Worm (Caenorhabditis elegans) whole organism, L2 larva: Measurements from ENCODE around the gene lelo-3.

Experiments
- C34F6.9 ChIP-seq: fragments of 150-350 bp; optimal IDR thresholded peaks from 2 replicates; lab custom pipeline; 2014; ENCODE audit warnings: missing biosample characterization, missing genetic modification characterization
- F13H6.1 ChIP-seq: sonication (generic microtip); optimal IDR thresholded peaks from 2 replicates; lab custom pipeline; 2016; ENCODE audit warnings: missing genetic modification characterization, missing compliant biosample characterization
- Y55F3AM.14 ChIP-seq: fragments of 200-800 bp; sonication (Bioruptor generic); optimal IDR thresholded peaks from 2 replicates; lab custom pipeline; 2018; ENCODE audit warnings: mild to moderate bottlenecking, missing genetic modification characterization, missing compliant biosample characterization
- ZK546.5 ChIP-seq: sonication (generic microtip); optimal IDR thresholded peaks from 2 replicates; lab custom pipeline; 2017; ENCODE audit warnings: missing biosample characterization, missing genetic modification characterization
- alr-1 ChIP-seq: fragments of 150-350 bp; optimal IDR thresholded peaks from 2 replicates; lab custom pipeline; 2014; ENCODE audit warnings: missing biosample characterization, missing genetic modification characterization
- aly-2 ChIP-seq: fragments of 150-350 bp; optimal IDR thresholded peaks from 2 replicates; lab custom pipeline; 2014; ENCODE audit warnings: missing biosample characterization, missing genetic modification characterization
- ama-1 ChIP-seq: fragments of 150-350 bp; optimal IDR thresholded peaks from 2 replicates; lab custom pipeline; 2018; ENCODE audit warnings: inconsistent platforms
- blmp-1 ChIP-seq: sonication (generic microtip); optimal IDR thresholded peaks from 2 replicates; lab custom pipeline; 2017; ENCODE audit warnings: missing genetic modification characterization, mild to moderate bottlenecking, missing compliant biosample characterization, antibody characterized with exemption, moderate library complexity; ENCODE audit not compliant: insufficient read depth
- ceh-16 ChIP-seq: fragments of 150-350 bp; optimal IDR thresholded peaks from 2 replicates; lab custom pipeline; 2014; ENCODE audit warnings: missing biosample characterization, missing genetic modification characterization
- ceh-82 ChIP-seq: fragments of 150-350 bp; optimal IDR thresholded peaks from 2 replicates; lab custom pipeline; 2014; ENCODE audit warnings: missing biosample characterization, missing genetic modification characterization
- crh-2 ChIP-seq: sonication (generic microtip); optimal IDR thresholded peaks from 2 replicates; lab custom pipeline; 2017; ENCODE audit warnings: missing biosample characterization, missing genetic modification characterization
- dmd-4 ChIP-seq: sonication (generic microtip); optimal IDR thresholded peaks from 2 replicates; lab custom pipeline; 2017; ENCODE audit warnings: missing biosample characterization, missing genetic modification characterization
- egl-27 ChIP-seq: sonication (generic microtip); optimal IDR thresholded peaks from 3 replicates; lab custom pipeline; 2017; ENCODE audit warnings: missing biosample characterization, missing genetic modification reagents, missing genetic modification characterization
- elt-1 ChIP-seq: fragments of 150-350 bp; optimal IDR thresholded peaks from 2 replicates; lab custom pipeline; 2014; ENCODE audit warnings: missing biosample characterization, missing genetic modification characterization
- elt-3 ChIP-seq: sonication (generic microtip); optimal IDR thresholded peaks from 2 replicates; lab custom pipeline; 2017; ENCODE audit warnings: missing biosample characterization, missing genetic modification characterization
- fos-1 ChIP-seq: fragments of 150-350 bp; optimal IDR thresholded peaks from 2 replicates; lab custom pipeline; 2014; ENCODE audit warnings: missing biosample characterization, missing genetic modification characterization
- lin-39 ChIP-seq: fragments of 150-350 bp; optimal IDR thresholded peaks from 2 replicates; lab custom pipeline; 2014; ENCODE audit warnings: missing biosample characterization, missing genetic modification reagents, missing genetic modification characterization
- mbf-1 ChIP-seq: sonication (generic microtip); optimal IDR thresholded peaks from 2 replicates; lab custom pipeline; 2017; ENCODE audit warnings: missing biosample characterization, missing genetic modification characterization
- mdl-1 ChIP-seq, 2 experiments: fragments of 150-350 bp in 1 of 2; sonication (generic microtip) in 1 of 2; optimal IDR thresholded peaks; 2 replicates each; lab custom pipeline; 2017; ENCODE audit warnings: missing biosample characterization in 2 of 2, missing genetic modification characterization in 2 of 2
- nhr-10 ChIP-seq: sonication (generic microtip); optimal IDR thresholded peaks from 2 replicates; lab custom pipeline; 2017; ENCODE audit warnings: missing biosample characterization, missing genetic modification characterization
- nhr-11 ChIP-seq: fragments of 150-350 bp; optimal IDR thresholded peaks from 2 replicates; lab custom pipeline; 2014; ENCODE audit warnings: missing biosample characterization, missing genetic modification characterization
- nhr-12 ChIP-seq: fragments of 150-350 bp; optimal IDR thresholded peaks from 2 replicates; lab custom pipeline; 2014; ENCODE audit warnings: missing biosample characterization, missing genetic modification characterization
- nhr-21 ChIP-seq: fragments of 150-350 bp; optimal IDR thresholded peaks from 2 replicates; lab custom pipeline; 2014; ENCODE audit warnings: missing biosample characterization, missing genetic modification characterization
- nhr-23 ChIP-seq: fragments of 150-350 bp; optimal IDR thresholded peaks from 2 replicates; lab custom pipeline; 2014; ENCODE audit warnings: missing biosample characterization, missing genetic modification reagents, missing genetic modification characterization
- nhr-237 ChIP-seq: fragments of 150-350 bp; optimal IDR thresholded peaks from 2 replicates; lab custom pipeline; 2014; ENCODE audit warnings: missing biosample characterization, missing genetic modification characterization
- nhr-25 ChIP-seq: fragments of 150-350 bp; sonication (generic microtip); optimal IDR thresholded peaks from 3 replicates; lab custom pipeline; 2014; ENCODE audit warnings: missing biosample characterization, missing genetic modification characterization
- nhr-77 ChIP-seq: fragments of 150-350 bp; optimal IDR thresholded peaks from 2 replicates; lab custom pipeline; 2014; ENCODE audit warnings: missing biosample characterization, missing genetic modification characterization
- sem-4 ChIP-seq: fragments of 150-350 bp; optimal IDR thresholded peaks from 2 replicates; lab custom pipeline; 2014; ENCODE audit warnings: missing biosample characterization, missing genetic modification reagents, missing genetic modification characterization
- skn-1 ChIP-seq: sonication (generic microtip); optimal IDR thresholded peaks from 2 replicates; lab custom pipeline; 2017; ENCODE audit warnings: missing biosample characterization, missing genetic modification characterization
- sma-3 ChIP-seq: sonication (generic microtip); optimal IDR thresholded peaks from 2 replicates; lab custom pipeline; 2016; ENCODE audit warnings: missing genetic modification reagents, missing genetic modification characterization, missing compliant biosample characterization
- snpc-4 ChIP-seq: fragments of 150-350 bp; optimal IDR thresholded peaks from 2 replicates; lab custom pipeline; 2014; ENCODE audit warnings: missing biosample characterization, missing genetic modification characterization
- unc-55 ChIP-seq: fragments of 150-350 bp; sonication (generic microtip); optimal IDR thresholded peaks from 3 replicates; lab custom pipeline; 2014; ENCODE audit warnings: missing biosample characterization, missing genetic modification reagents, missing genetic modification characterization
- unc-62 ChIP-seq: fragments of 150-350 bp; optimal IDR thresholded peaks from 2 replicates; lab custom pipeline; 2014; ENCODE audit warnings: missing biosample characterization, missing genetic modification reagents, missing genetic modification characterization
- zag-1 ChIP-seq: fragments of 150-350 bp; optimal IDR thresholded peaks from 2 replicates; lab custom pipeline; 2014; ENCODE audit warnings: missing biosample characterization, missing genetic modification characterization
- ztf-1 ChIP-seq: fragments of 200-800 bp; sonication (Bioruptor generic); conservative IDR thresholded peaks from 2 replicates; pipeline ENCODE4 v1.3.6; 2022; ENCODE audit warnings: missing genetic modification characterization, missing compliant biosample characterization
- ztf-11 ChIP-seq: sonication (generic microtip); optimal IDR thresholded peaks from 2 replicates; lab custom pipeline; 2017; ENCODE audit warnings: missing biosample characterization, missing genetic modification characterization
- ztf-4 ChIP-seq: fragments of 150-350 bp; optimal IDR thresholded peaks from 2 replicates; lab custom pipeline; 2014; ENCODE audit warnings: missing biosample characterization, missing genetic modification characterization

lelo-3 gene

ce11 chrX:6004315-6004714, 18.1 kb downstream of the lelo-3 start:
- TF ChIP-seq blmp-1 (tag; lab: Kevin White, UChicago) (peak; percentile 47), nhr-12 (tag; lab: Kevin White, UChicago) (no peak), unc-62 (GFP tag; lab: Kevin White, UChicago) (no peak), nhr-77 (tag; lab: Kevin White, UChicago) (no peak), aly-2 (no peak), sma-3 (GFP tag; lab: Kevin White, UChicago) (no peak), dmd-4 (tag; lab: Kevin White, UChicago) (no peak), nhr-21 (peak; percentile 7)

DNA sequence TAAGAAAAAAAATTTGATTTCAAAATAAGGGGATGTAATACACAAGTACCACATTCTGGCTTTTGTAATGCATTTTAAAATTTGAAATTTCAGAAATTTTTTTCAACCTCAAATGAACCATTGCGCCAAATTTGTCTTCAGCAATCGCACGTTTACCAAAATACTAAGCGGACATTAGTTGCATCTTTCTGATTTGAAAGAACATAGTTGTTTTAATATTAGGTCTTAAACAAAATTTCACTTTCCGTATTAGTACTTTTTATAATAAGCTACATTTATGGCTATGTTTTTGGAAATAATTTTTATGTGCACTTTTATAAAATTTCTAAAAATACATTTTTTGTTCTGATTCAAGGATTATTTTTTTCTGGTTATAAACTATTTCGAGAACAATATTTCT, 18.5 kb downstream of the lelo-3 start, which contains the start of gene sups-1:
TSS of gene sups-1 (plus strand) at position 301 of the 400 bp plus-strand sequence.
- TF ChIP-seq nhr-10 (tag; lab: Kevin White, UChicago): no peak
- TF ChIP-seq skn-1 (tag; lab: Kevin White, UChicago): no peak
- TF ChIP-seq ztf-11 (tag; lab: Kevin White, UChicago): no peak
- TF ChIP-seq ama-1: no peak
- TF ChIP-seq nhr-237 (tag; lab: Kevin White, UChicago): no peak
- no peak for TF ChIP-seq unc-55 (GFP tag; lab: Kevin White, UChicago)
- TF ChIP-seq egl-27 (tag; lab: Kevin White, UChicago): no peak
- no peak for TF ChIP-seq mdl-1 (tag; optimal IDR thresholded peaks at IDR 0.05; lab: Kevin White, UChicago)
- TF ChIP-seq sem-4 (tag; lab: Kevin White, UChicago): no peak
- TF ChIP-seq Y55F3AM.14 (GFP tag; lab: Kevin White, UChicago): no peak
- no peak for TF ChIP-seq ceh-16 (tag; lab: Kevin White, UChicago)
- no peak for TF ChIP-seq nhr-11 (tag; lab: Kevin White, UChicago)
- no peak for TF ChIP-seq sma-3 (GFP tag; lab: Kevin White, UChicago)
- no peak for TF ChIP-seq dmd-4 (tag; lab: Kevin White, UChicago)
- TF ChIP-seq aly-2: no peak
- TF ChIP-seq nhr-12 (tag; lab: Kevin White, UChicago): no peak
- TF ChIP-seq C34F6.9 (tag; lab: Kevin White, UChicago): no peak
- no peak for TF ChIP-seq nhr-23 (tag; lab: Kevin White, UChicago)
- no peak for TF ChIP-seq F13H6.1 (tag; lab: Kevin White, UChicago)
- TF ChIP-seq blmp-1 (tag; lab: Kevin White, UChicago): no peak

DNA sequence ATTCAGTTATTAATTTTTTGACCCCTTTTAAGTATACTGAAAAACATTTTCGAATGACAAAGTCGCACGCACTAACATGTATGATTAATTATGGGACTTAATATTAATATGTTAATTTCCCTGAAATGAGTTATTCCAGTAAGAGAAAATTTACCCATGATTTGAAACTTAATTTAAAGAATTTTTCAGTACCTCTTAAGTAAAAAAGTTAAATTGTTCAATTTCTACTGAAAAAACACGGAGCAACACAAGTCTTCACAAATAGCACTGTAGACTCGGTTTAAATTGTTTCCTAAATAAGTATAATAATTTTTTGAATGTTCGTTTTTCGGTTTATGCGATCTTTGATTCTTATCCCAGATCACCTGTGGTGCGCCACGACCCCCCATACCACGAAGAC, 19.9 kb downstream of the lelo-3 start:
- TF ChIP-seq egl-27 (tag; lab: Kevin White, UChicago): no peak
- no peak for TF ChIP-seq Y55F3AM.14 (GFP tag; lab: Kevin White, UChicago)
- TF ChIP-seq sma-3 (GFP tag; lab: Kevin White, UChicago): no peak
- TF ChIP-seq ZK546.5 (tag; lab: Kevin White, UChicago): no peak
- TF ChIP-seq nhr-25 (tag; lab: Kevin White, UChicago): no peak
- no peak for TF ChIP-seq mbf-1 (tag; lab: Kevin White, UChicago)
- TF ChIP-seq ztf-4: no peak
- no peak for TF ChIP-seq unc-55 (GFP tag; lab: Kevin White, UChicago)
- TF ChIP-seq skn-1 (tag; lab: Kevin White, UChicago): no peak
- no peak for TF ChIP-seq F13H6.1 (tag; lab: Kevin White, UChicago)
- no peak for TF ChIP-seq nhr-237 (tag; lab: Kevin White, UChicago)
- no peak for TF ChIP-seq sem-4 (tag; lab: Kevin White, UChicago)
- no peak for TF ChIP-seq snpc-4 (tag; lab: Kevin White, UChicago)
- TF ChIP-seq fos-1 (tag; lab: Kevin White, UChicago): no peak

ce11 chrX:6001432-6001831, 20.9 kb downstream of the lelo-3 start, which contains the start of gene F22F4.4:
TSS of gene F22F4.4 (minus strand) at chrX:6001532.
- no peak for TF ChIP-seq unc-55 (GFP tag; lab: Kevin White, UChicago)
- TF ChIP-seq C34F6.9 (tag; lab: Kevin White, UChicago): no peak
- no peak for TF ChIP-seq egl-27 (tag; lab: Kevin White, UChicago)
- no peak for TF ChIP-seq crh-2 (tag; lab: Kevin White, UChicago)
- no peak for TF ChIP-seq nhr-237 (tag; lab: Kevin White, UChicago)
- TF ChIP-seq nhr-77 (tag; lab: Kevin White, UChicago): no peak
- no peak for TF ChIP-seq elt-1 (tag; lab: Kevin White, UChicago)
- TF ChIP-seq elt-3: no peak
- no peak for TF ChIP-seq zag-1 (tag; lab: Kevin White, UChicago)
- no peak for TF ChIP-seq aly-2
- no peak for TF ChIP-seq alr-1 (tag; lab: Kevin White, UChicago)
- no peak for TF ChIP-seq dmd-4 (tag; lab: Kevin White, UChicago)
- TF ChIP-seq snpc-4 (tag; lab: Kevin White, UChicago): no peak
- TF ChIP-seq blmp-1 (tag; lab: Kevin White, UChicago): no peak
- TF ChIP-seq ztf-4: no peak
- no peak for TF ChIP-seq ceh-82 (tag; lab: Kevin White, UChicago)
- TF ChIP-seq F13H6.1 (tag; lab: Kevin White, UChicago): no peak
- TF ChIP-seq nhr-11 (tag; lab: Kevin White, UChicago): no peak
- no peak for TF ChIP-seq ztf-1 (GFP tag; lab: Robert Waterston, UW)
- no peak for TF ChIP-seq lin-39
